Fruit fly (Drosophila melanogaster) whole organism, prepupa: ENCODE data around the gene Mct1.
A peak's percentile ranks its signal among the peaks of the same experiment; 100 is the strongest.

Experiments used
- Blimp-1 ChIP-seq: fragments of 200-800 bp; sonication (Bioruptor generic); optimal IDR thresholded peaks from 3 replicates; lab custom pipeline; 2017; ENCODE audit warnings: missing biosample characterization, missing genetic modification characterization, mild to moderate bottlenecking, moderate library complexity, missing genetic modification reagents
- CG10631 ChIP-seq: fragments of 200-800 bp; sonication (Bioruptor generic); optimal IDR thresholded peaks from 2 replicates; lab custom pipeline; 2016; ENCODE audit warnings: missing biosample characterization, missing genetic modification characterization
- CG10669 ChIP-seq: fragments of 200-800 bp; sonication (Bioruptor generic); optimal IDR thresholded peaks from 3 replicates; lab custom pipeline; 2018; ENCODE audit warnings: missing biosample characterization, mild to moderate bottlenecking, missing genetic modification characterization, moderate library complexity
- CG11762 ChIP-seq: fragments of 200-800 bp; sonication (Bioruptor generic); optimal IDR thresholded peaks from 3 replicates; lab custom pipeline; 2016; ENCODE audit warnings: missing biosample characterization, missing genetic modification characterization; ENCODE audit not compliant: insufficient read depth
- CG11902 ChIP-seq: fragments of 200-800 bp; sonication (Bioruptor generic); optimal IDR thresholded peaks from 3 replicates; lab custom pipeline; 2016; ENCODE audit warnings: missing biosample characterization, missing genetic modification characterization
- CG15336 ChIP-seq: fragments of 200-800 bp; sonication (Bioruptor generic); IDR thresholded peaks from 2 replicates; pipeline ENCODE4 v1.3.6; 2022; ENCODE audit warnings: missing biosample characterization, missing genetic modification characterization
- CG16779 ChIP-seq: fragments of 200-800 bp; sonication (Bioruptor generic); optimal IDR thresholded peaks from 3 replicates; lab custom pipeline; 2017; ENCODE audit warnings: missing biosample characterization, mild to moderate bottlenecking, missing genetic modification characterization
- CG3032 ChIP-seq: fragments of 200-800 bp; optimal IDR thresholded peaks from 2 replicates; lab custom pipeline; 2019; ENCODE audit warnings: missing biosample characterization, mild to moderate bottlenecking, missing genetic modification characterization, moderate library complexity
- CG31627 ChIP-seq: fragments of 200-800 bp; sonication (Bioruptor generic); optimal IDR thresholded peaks from 3 replicates; lab custom pipeline; 2016; ENCODE audit warnings: missing biosample characterization, missing genetic modification characterization
- CG34406 ChIP-seq: fragments of 200-800 bp; sonication (Bioruptor generic); optimal IDR thresholded peaks from 3 replicates; lab custom pipeline; 2016; ENCODE audit warnings: missing biosample characterization, missing genetic modification characterization
- CG3919 ChIP-seq: fragments of 200-800 bp; sonication (Bioruptor generic); optimal IDR thresholded peaks from 3 replicates; lab custom pipeline; 2016; ENCODE audit warnings: missing biosample characterization, missing genetic modification characterization
- CG4318 ChIP-seq: fragments of 200-800 bp; sonication (Bioruptor generic); optimal IDR thresholded peaks from 3 replicates; lab custom pipeline; 2017; ENCODE audit warnings: missing biosample characterization, mild to moderate bottlenecking, missing genetic modification characterization
- CG6163 ChIP-seq: fragments of 200-800 bp; sonication (Bioruptor generic); IDR thresholded peaks from 3 replicates; pipeline ENCODE4 v1.3.6; 2022; ENCODE audit warnings: missing biosample characterization, missing genetic modification characterization
- CG6276 ChIP-seq: fragments of 200-800 bp; sonication (Bioruptor generic); optimal IDR thresholded peaks from 2 replicates; lab custom pipeline; 2017; ENCODE audit warnings: missing biosample characterization, mild to moderate bottlenecking, missing genetic modification characterization
- CG6792 ChIP-seq: fragments of 200-800 bp; sonication (Bioruptor generic); optimal IDR thresholded peaks from 3 replicates; lab custom pipeline; 2016; ENCODE audit warnings: missing biosample characterization, missing genetic modification characterization
- CG6808 ChIP-seq: fragments of 200-800 bp; sonication (Bioruptor generic); optimal IDR thresholded peaks from 3 replicates; lab custom pipeline; 2017; ENCODE audit warnings: missing biosample characterization, missing genetic modification characterization, mild to moderate bottlenecking, moderate library complexity, missing genetic modification reagents
- CG6854 ChIP-seq: fragments of 200-800 bp; sonication (Bioruptor generic); optimal IDR thresholded peaks from 2 replicates; lab custom pipeline; 2017; ENCODE audit warnings: missing biosample characterization, mild to moderate bottlenecking, missing genetic modification characterization
- CG8119 ChIP-seq: fragments of 200-800 bp; sonication (Bioruptor generic); IDR thresholded peaks from 3 replicates; pipeline ENCODE4 v1.3.6; 2022; ENCODE audit warnings: missing biosample characterization, missing genetic modification characterization
- CG8319 ChIP-seq: fragments of 200-800 bp; sonication (Bioruptor generic); optimal IDR thresholded peaks from 3 replicates; lab custom pipeline; 2016; ENCODE audit warnings: missing biosample characterization, missing genetic modification characterization
- Eip75B ChIP-seq: fragments of 200-800 bp; sonication (Bioruptor generic); optimal IDR thresholded peaks from 3 replicates; lab custom pipeline; 2016; ENCODE audit warnings: missing biosample characterization, missing genetic modification characterization
- Eip93F ChIP-seq: fragments of 200-800 bp; sonication (Bioruptor generic); optimal IDR thresholded peaks from 2 replicates; lab custom pipeline; 2016; ENCODE audit warnings: missing biosample characterization, mild to moderate bottlenecking, missing genetic modification characterization
- Ets96B ChIP-seq: fragments of 200-800 bp; optimal IDR thresholded peaks from 2 replicates; lab custom pipeline; 2019; ENCODE audit warnings: missing biosample characterization, mild to moderate bottlenecking, missing genetic modification characterization, moderate library complexity
- Gug ChIP-seq: fragments of 200-800 bp; sonication (Bioruptor generic); IDR thresholded peaks from 2 replicates; pipeline ENCODE4 v1.3.6; 2022; ENCODE audit warnings: missing biosample characterization, missing genetic modification characterization
- Hr38 ChIP-seq: sonication (Bioruptor generic); optimal IDR thresholded peaks from 2 replicates; lab custom pipeline; 2016; ENCODE audit warnings: missing biosample characterization, missing genetic modification characterization
- Hr39 ChIP-seq: fragments of 200-800 bp; sonication (Bioruptor generic); optimal IDR thresholded peaks from 2 replicates; lab custom pipeline; 2016; ENCODE audit warnings: missing biosample characterization, missing genetic modification characterization
- Lpt ChIP-seq: fragments of 200-800 bp; sonication (Bioruptor generic); optimal IDR thresholded peaks from 3 replicates; lab custom pipeline; 2016; ENCODE audit warnings: missing biosample characterization, missing genetic modification characterization
- Met ChIP-seq: fragments of 200-800 bp; sonication (Bioruptor generic); optimal IDR thresholded peaks from 3 replicates; lab custom pipeline; 2016; ENCODE audit warnings: missing biosample characterization, missing genetic modification characterization
- Sox102F ChIP-seq: fragments of 200-800 bp; sonication (Bioruptor generic); optimal IDR thresholded peaks from 2 replicates; lab custom pipeline; 2016; ENCODE audit warnings: missing biosample characterization, mild to moderate bottlenecking, missing genetic modification characterization
- Sox14 ChIP-seq: fragments of 200-800 bp; sonication (Bioruptor generic); optimal IDR thresholded peaks from 3 replicates; lab custom pipeline; 2016; ENCODE audit warnings: missing biosample characterization, missing genetic modification characterization
- achi ChIP-seq: fragments of 200-800 bp; sonication (Bioruptor generic); optimal IDR thresholded peaks from 3 replicates; lab custom pipeline; 2016; ENCODE audit warnings: missing biosample characterization, missing genetic modification characterization
- acj6 ChIP-seq: fragments of 200-800 bp; sonication (Bioruptor generic); optimal IDR thresholded peaks from 3 replicates; lab custom pipeline; 2016; ENCODE audit warnings: missing biosample characterization, missing genetic modification characterization
- cyc ChIP-seq: fragments of 200-800 bp; sonication (Bioruptor generic); optimal IDR thresholded peaks from 3 replicates; lab custom pipeline; 2016; ENCODE audit warnings: missing biosample characterization, missing genetic modification characterization
- dac ChIP-seq: fragments of 200-800 bp; sonication (Bioruptor generic); optimal IDR thresholded peaks from 2 replicates; lab custom pipeline; 2017; ENCODE audit warnings: missing biosample characterization, mild to moderate bottlenecking, missing genetic modification characterization
- dsx ChIP-seq: fragments of 200-800 bp; optimal IDR thresholded peaks from 3 replicates; lab custom pipeline; 2019; ENCODE audit warnings: missing biosample characterization, mild to moderate bottlenecking, missing genetic modification characterization, moderate library complexity; ENCODE audit not compliant: poor library complexity, severe bottlenecking
- esn ChIP-seq: fragments of 200-800 bp; sonication (Bioruptor generic); optimal IDR thresholded peaks from 2 replicates; lab custom pipeline; 2016; ENCODE audit warnings: missing biosample characterization, mild to moderate bottlenecking, missing genetic modification characterization, moderate library complexity
- fd59A ChIP-seq: fragments of 200-800 bp; sonication (Bioruptor generic); optimal IDR thresholded peaks from 2 replicates; lab custom pipeline; 2017; ENCODE audit warnings: missing biosample characterization, mild to moderate bottlenecking, missing genetic modification characterization, missing genetic modification reagents
- fd85E ChIP-seq: fragments of 200-800 bp; sonication (Bioruptor generic); optimal IDR thresholded peaks from 3 replicates; lab custom pipeline; 2016; ENCODE audit warnings: missing biosample characterization, missing genetic modification characterization
- fkh ChIP-seq: fragments of 200-800 bp; sonication (Bioruptor generic); optimal IDR thresholded peaks from 3 replicates; lab custom pipeline; 2017; ENCODE audit warnings: missing biosample characterization, mild to moderate bottlenecking, missing genetic modification characterization, moderate library complexity
- lz ChIP-seq: fragments of 200-800 bp; sonication (Bioruptor generic); optimal IDR thresholded peaks from 3 replicates; lab custom pipeline; 2016; ENCODE audit warnings: missing biosample characterization, missing genetic modification characterization
- pdm3 ChIP-seq: fragments of 200-800 bp; sonication (Bioruptor generic); optimal IDR thresholded peaks from 3 replicates; lab custom pipeline; 2016; ENCODE audit warnings: missing biosample characterization, missing genetic modification characterization
- salr ChIP-seq, 2 experiments: fragments of 200-800 bp; sonication (Bioruptor generic); optimal IDR thresholded peaks; 3 replicates each; lab custom pipeline; 2016 to 2018; ENCODE audit warnings: missing biosample characterization in 2 of 2, missing genetic modification characterization in 2 of 2, mild to moderate bottlenecking in 1 of 2
- ss ChIP-seq, 2 experiments: fragments of 200-800 bp; sonication (Bioruptor generic); optimal IDR thresholded peaks; 2 replicates in 1 of 2; 3 replicates in 1 of 2; lab custom pipeline; 2017 to 2018; ENCODE audit warnings: mild to moderate bottlenecking in 2 of 2, missing biosample characterization in 2 of 2, missing genetic modification characterization in 2 of 2, moderate library complexity in 1 of 2
- svp ChIP-seq: fragments of 200-800 bp; sonication (Bioruptor generic); peaks from one replicate; lab custom pipeline; 2016; ENCODE audit warnings: missing biosample characterization, missing genetic modification characterization
- topi ChIP-seq: fragments of 200-800 bp; sonication (Bioruptor generic); optimal IDR thresholded peaks from 3 replicates; lab custom pipeline; 2016; ENCODE audit warnings: missing biosample characterization, missing genetic modification characterization
- vri ChIP-seq: fragments of 200-800 bp; sonication (Bioruptor generic); optimal IDR thresholded peaks from 3 replicates; lab custom pipeline; 2016; ENCODE audit warnings: missing biosample characterization, mild to moderate bottlenecking, missing genetic modification characterization

Gene Mct1

DNA sequence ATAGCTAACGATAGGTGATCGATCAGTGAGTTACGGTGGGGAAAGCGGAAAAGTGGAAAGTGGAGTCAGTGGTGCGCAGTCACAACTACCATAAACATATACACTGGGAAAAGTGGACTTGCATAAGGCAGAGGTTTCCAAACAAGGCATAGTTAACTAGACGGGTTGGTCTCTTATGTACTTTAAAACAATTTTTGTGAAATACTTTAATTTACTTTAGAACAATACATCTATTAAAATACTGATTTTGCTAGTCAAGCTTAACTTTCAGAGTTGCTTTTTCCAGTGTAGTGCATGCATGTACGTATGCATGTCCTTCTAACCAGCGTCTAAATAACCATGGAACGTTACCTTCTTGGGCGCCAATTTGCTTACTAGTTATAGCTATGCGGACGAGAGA, 30.9 kb downstream of the Mct1 start (continued):
- no peak for TF ChIP-seq CG6854 (GFP tag; lab: Kevin White, UChicago)
- TF ChIP-seq CG34406 = no peak
- peak; percentile 6 for TF ChIP-seq CG6808 (GFP tag; lab: Kevin White, UChicago)
- peak; percentile 20 for TF ChIP-seq Lpt
- TF ChIP-seq CG11762 (GFP tag; lab: Kevin White, UChicago) = no peak
- TF ChIP-seq CG10631 (GFP tag; lab: Kevin White, UChicago) = peak; percentile 9
- peak; percentile 5 for TF ChIP-seq Ets96B (tag; lab: Kevin White, UChicago)

DNA sequence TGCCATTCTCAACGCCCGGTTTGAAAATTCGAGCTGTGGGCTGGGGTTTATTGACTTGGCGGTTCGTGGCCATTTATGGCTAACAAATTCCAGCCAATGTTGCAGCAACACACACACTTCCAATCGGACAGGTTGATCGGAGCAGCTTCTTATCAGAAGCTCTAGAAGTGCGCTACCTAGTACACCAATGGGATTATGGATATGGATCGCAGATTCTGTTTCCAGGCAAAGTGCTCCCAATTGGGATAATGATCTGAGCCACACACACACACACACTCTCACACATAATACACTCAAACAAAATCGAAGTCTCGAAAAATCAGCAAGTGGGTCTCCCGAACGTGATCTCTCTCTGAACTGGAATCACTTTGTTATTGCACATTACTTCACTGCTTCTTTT, 32.6 kb downstream of the Mct1 start:
- TF ChIP-seq CG4318 (no peak), Hr38 (GFP tag; lab: Kevin White, UChicago) (no peak), vri (GFP tag; lab: Kevin White, UChicago) (no peak), CG11762 (GFP tag; lab: Kevin White, UChicago) (no peak), CG3919 (GFP tag; lab: Kevin White, UChicago) (no peak), CG6854 (GFP tag; lab: Kevin White, UChicago) (no peak), Blimp-1 (GFP tag; lab: Kevin White, UChicago) (no peak), CG16779 (tag; lab: Kevin White, UChicago) (no peak), lz (no peak), CG8119 (GFP tag; lab: Robert Waterston, UW) (no peak), CG15336 (GFP tag; lab: Robert Waterston, UW) (no peak), Gug (no peak), Sox102F (GFP tag; lab: Kevin White, UChicago) (no peak), Ets96B (tag; lab: Kevin White, UChicago) (no peak), Met (no peak), Sox14 (GFP tag; lab: Kevin White, UChicago) (no peak), pdm3 (no peak), CG11902 (GFP tag; lab: Kevin White, UChicago) (no peak), fd85E (GFP tag; lab: Kevin White, UChicago) (no peak)

DNA sequence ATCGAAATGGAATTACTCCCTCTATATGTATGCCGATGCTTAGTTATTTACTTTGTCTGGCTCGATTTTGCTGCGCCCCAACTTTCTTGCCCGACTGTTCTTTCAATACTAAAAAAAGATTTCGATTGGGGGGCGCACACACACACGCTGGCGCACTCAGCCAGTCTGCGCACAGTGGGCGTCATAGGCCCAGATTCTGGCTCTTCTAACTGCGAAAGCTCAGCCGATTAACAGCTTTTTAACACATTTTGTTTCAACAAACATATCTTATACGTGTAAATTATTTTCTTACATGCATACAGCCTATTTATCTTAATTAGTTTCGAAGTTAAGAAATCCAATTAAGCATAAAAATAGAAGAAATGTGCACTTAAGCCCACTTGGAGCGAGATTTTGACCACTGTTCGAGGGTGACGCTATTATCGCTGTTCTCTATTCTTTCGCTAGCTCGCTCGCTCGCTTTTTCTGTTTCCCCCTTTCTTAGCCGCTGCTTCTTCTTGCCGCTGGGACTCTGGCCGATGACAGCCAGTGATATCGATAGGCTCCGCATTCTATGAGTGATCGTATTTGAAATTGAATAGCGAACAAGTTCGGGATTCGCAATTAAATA, 33.3 kb downstream of the Mct1 start, which contains the start of gene Vinc:
Gene Vinc, minus strand, starts transcription at position 387 of the 610 bp plus-strand sequence.
- peak; percentile 96 for TF ChIP-seq svp (GFP tag; lab: Kevin White, UChicago)
- TF ChIP-seq ss (GFP tag; optimal IDR thresholded peaks at IDR 0.05; lab: Kevin White, UChicago) = peak; percentile 89 to 93
- TF ChIP-seq Met = peak; percentile 92
- TF ChIP-seq Eip75B (GFP tag; lab: Kevin White, UChicago) = peak; percentile 94
- TF ChIP-seq CG6808 (GFP tag; lab: Kevin White, UChicago) = peak; percentile 93
- peak; percentile 89 for TF ChIP-seq dsx (GFP tag; lab: Kevin White, UChicago)
- peak; percentile 95 for TF ChIP-seq fkh
- TF ChIP-seq CG6854 (GFP tag; lab: Kevin White, UChicago) = peak; percentile 80
- TF ChIP-seq topi = peak; percentile 90
- TF ChIP-seq CG6276 (GFP tag; lab: Kevin White, UChicago) = peak; percentile 91
- peak; percentile 81 for TF ChIP-seq CG6792 (GFP tag; lab: Kevin White, UChicago)
- peak; percentile 77 for TF ChIP-seq CG15336 (GFP tag; lab: Robert Waterston, UW)
- peak; percentile 84 for TF ChIP-seq CG6163 (GFP tag; lab: Robert Waterston, UW)
- TF ChIP-seq esn (GFP tag; lab: Kevin White, UChicago) = peak; percentile 84
- TF ChIP-seq CG3032 (tag; lab: Kevin White, UChicago) = peak; percentile 92
- TF ChIP-seq CG10669 (GFP tag; lab: Kevin White, UChicago) = peak; percentile 93
- no peak for TF ChIP-seq Sox102F (GFP tag; lab: Kevin White, UChicago)
- peak; percentile 82 for TF ChIP-seq Gug
- peak; percentile 70 for TF ChIP-seq Lpt
- peak; percentile 84 for TF ChIP-seq CG8119 (GFP tag; lab: Robert Waterston, UW)
- TF ChIP-seq dac = peak; percentile 58
- TF ChIP-seq acj6 = no peak
- TF ChIP-seq salr (GFP tag; optimal IDR thresholded peaks at IDR 0.05; lab: Kevin White, UChicago) = peak in 1 of 2 experiments; percentile 37
- no peak for TF ChIP-seq achi (GFP tag; lab: Kevin White, UChicago)
- TF ChIP-seq cyc (GFP tag; lab: Kevin White, UChicago) = peak; percentile 88
- TF ChIP-seq pdm3 = no peak
- TF ChIP-seq CG8319 (GFP tag; lab: Kevin White, UChicago) = peak; percentile 85
- peak; percentile 90 for TF ChIP-seq Ets96B (tag; lab: Kevin White, UChicago)
- TF ChIP-seq Hr39 (GFP tag; lab: Kevin White, UChicago) = peak; percentile 79
- peak; percentile 69 for TF ChIP-seq fd59A (GFP tag; lab: Kevin White, UChicago)
- TF ChIP-seq Eip93F (GFP tag; lab: Kevin White, UChicago) = peak; percentile 85
- TF ChIP-seq Blimp-1 (GFP tag; lab: Kevin White, UChicago) = peak; percentile 71
- TF ChIP-seq CG31627 (GFP tag; lab: Kevin White, UChicago) = peak; percentile 74
